Fruit fly (Drosophila melanogaster) whole organism, embryonic: ENCODE measurements around the gene Bacc.

Experiments used
- CG10274 ChIP-seq: fragments of 200-800 bp; sonication (Bioruptor generic); optimal IDR thresholded peaks from 3 replicates; lab custom pipeline; 2017; ENCODE audit warnings: missing biosample characterization, mild to moderate bottlenecking, missing genetic modification characterization
- CG11093 ChIP-seq: fragments of 200-800 bp; sonication (Bioruptor generic); IDR thresholded peaks from 3 replicates; pipeline ENCODE4 v1.3.6; 2022; ENCODE audit warnings: missing biosample characterization, missing genetic modification characterization
- CG12299 ChIP-seq: fragments of 200-800 bp; sonication (Bioruptor generic); optimal IDR thresholded peaks from 2 replicates; lab custom pipeline; 2018; ENCODE audit warnings: missing biosample characterization, mild to moderate bottlenecking, missing genetic modification characterization
- CG12391 ChIP-seq: fragments of 200-800 bp; sonication (Bioruptor generic); optimal IDR thresholded peaks from 3 replicates; lab custom pipeline; 2018; ENCODE audit warnings: missing biosample characterization, mild to moderate bottlenecking, missing genetic modification characterization, moderate library complexity
- CG13296 ChIP-seq: fragments of 200-800 bp; sonication (Bioruptor generic); optimal IDR thresholded peaks from 3 replicates; lab custom pipeline; 2018; ENCODE audit warnings: missing biosample characterization, mild to moderate bottlenecking, missing genetic modification characterization
- CG14441 ChIP-seq: fragments of 200-800 bp; sonication (Bioruptor generic); IDR thresholded peaks from 2 replicates; pipeline ENCODE4 v1.3.6; 2022; ENCODE audit warnings: missing biosample characterization, missing genetic modification characterization
- CG1529 ChIP-seq: fragments of 200-800 bp; sonication (Bioruptor generic); optimal IDR thresholded peaks from 3 replicates; lab custom pipeline; 2018; ENCODE audit warnings: missing biosample characterization, missing genetic modification characterization
- CG16813 ChIP-seq: fragments of 200-800 bp; sonication (Bioruptor generic); IDR thresholded peaks from 3 replicates; pipeline ENCODE4 v1.3.6; 2022; ENCODE audit warnings: missing biosample characterization, missing genetic modification characterization; ENCODE audit not compliant: partially characterized antibody
- CG16863 ChIP-seq: fragments of 200-800 bp; sonication (Bioruptor generic); optimal IDR thresholded peaks from 3 replicates; lab custom pipeline; 2016; ENCODE audit warnings: missing biosample characterization, missing genetic modification characterization
- CG17802 ChIP-seq: fragments of 200-800 bp; sonication (Bioruptor generic); optimal IDR thresholded peaks from 2 replicates; lab custom pipeline; 2018; ENCODE audit warnings: missing biosample characterization, mild to moderate bottlenecking, missing genetic modification characterization, moderate library complexity
- CG31224 ChIP-seq: fragments of 200-800 bp; sonication (Bioruptor generic); IDR thresholded peaks from 2 replicates; pipeline ENCODE4 v1.3.6; 2022; ENCODE audit warnings: missing biosample characterization, missing genetic modification characterization
- CG3995 ChIP-seq: fragments of 200-800 bp; sonication (Bioruptor generic); optimal IDR thresholded peaks from 3 replicates; lab custom pipeline; 2016; ENCODE audit warnings: missing biosample characterization, missing genetic modification characterization
- CG4730 ChIP-seq: fragments of 200-800 bp; sonication (Bioruptor generic); IDR thresholded peaks from 2 replicates; pipeline ENCODE4 v1.3.6; 2022; ENCODE audit warnings: missing biosample characterization, missing genetic modification characterization
- CG8089 ChIP-seq: fragments of 200-800 bp; sonication (Bioruptor generic); optimal IDR thresholded peaks from 3 replicates; lab custom pipeline; 2016; ENCODE audit warnings: missing biosample characterization, missing genetic modification characterization
- CG9727 ChIP-seq: fragments of 200-800 bp; sonication (Bioruptor generic); optimal IDR thresholded peaks from 3 replicates; lab custom pipeline; 2017; ENCODE audit warnings: missing biosample characterization, mild to moderate bottlenecking, missing genetic modification characterization
- CG9876 ChIP-seq: fragments of 200-800 bp; sonication (Bioruptor generic); optimal IDR thresholded peaks from 2 replicates; lab custom pipeline; 2016; ENCODE audit warnings: missing biosample characterization, missing genetic modification characterization
- Chrac-16 ChIP-seq: fragments of 200-800 bp; sonication (Bioruptor generic); optimal IDR thresholded peaks from 3 replicates; lab custom pipeline; 2016; ENCODE audit warnings: missing biosample characterization, missing genetic modification characterization
- Dad ChIP-seq: fragments of 200-800 bp; sonication (Bioruptor generic); optimal IDR thresholded peaks from 3 replicates; lab custom pipeline; 2016; ENCODE audit warnings: missing biosample characterization, missing genetic modification characterization
- Dll ChIP-seq: fragments of 200-800 bp; sonication (Bioruptor generic); IDR thresholded peaks from 4 replicates; pipeline ENCODE4 v1.3.6; 2022; ENCODE audit warnings: missing biosample characterization, missing genetic modification characterization; ENCODE audit not compliant: partially characterized antibody
- ERR ChIP-seq: fragments of 200-800 bp; sonication (Bioruptor generic); optimal IDR thresholded peaks from 2 replicates; lab custom pipeline; 2016; ENCODE audit warnings: missing biosample characterization, missing genetic modification characterization
- Eip74EF ChIP-seq, 2 experiments: fragments of 200-800 bp in 1 of 2; fragments of >200 bp in 1 of 2; sonication (Bioruptor generic) in 1 of 2; optimal IDR thresholded peaks; 2 replicates each; lab custom pipeline; 2017 to 2019; ENCODE audit warnings: missing biosample characterization in 2 of 2, missing genetic modification characterization in 2 of 2, mild to moderate bottlenecking in 1 of 2, moderate library complexity in 1 of 2
- MESR4 ChIP-seq: fragments of 200-800 bp; sonication (Bioruptor generic); optimal IDR thresholded peaks from 2 replicates; lab custom pipeline; 2018; ENCODE audit warnings: missing biosample characterization, mild to moderate bottlenecking, missing genetic modification characterization, moderate library complexity
- Neu2 ChIP-seq: fragments of 200-800 bp; sonication (Bioruptor generic); optimal IDR thresholded peaks from 3 replicates; lab custom pipeline; 2016; ENCODE audit warnings: missing biosample characterization, missing genetic modification characterization, borderline replicate concordance
- PHDP ChIP-seq: fragments of 200-800 bp; sonication (Bioruptor generic); optimal IDR thresholded peaks from 3 replicates; lab custom pipeline; 2018; ENCODE audit warnings: missing biosample characterization, mild to moderate bottlenecking, missing genetic modification characterization, moderate library complexity
- Ptx1 ChIP-seq: fragments of 200-800 bp; sonication (Bioruptor generic); IDR thresholded peaks from 2 replicates; pipeline ENCODE4 v1.3.6; 2022; ENCODE audit warnings: missing biosample characterization, missing genetic modification characterization
- Ravus ChIP-seq: fragments of 200-800 bp; sonication (Bioruptor generic); IDR thresholded peaks from 2 replicates; pipeline ENCODE4 v1.3.6; 2022; ENCODE audit warnings: missing biosample characterization, missing genetic modification characterization
- Sin3A ChIP-seq: fragments of >200 bp; optimal IDR thresholded peaks from 2 replicates; lab custom pipeline; 2018
- Stat92E ChIP-seq, 3 experiments: fragments of >200 bp in 2 of 3; fragments of 200-800 bp in 1 of 3; sonication (Bioruptor generic) in 1 of 3; optimal IDR thresholded peaks; 2 replicates each; lab custom pipeline; 2017 to 2019; ENCODE audit warnings: missing biosample characterization in 3 of 3, missing genetic modification characterization in 3 of 3, mild to moderate bottlenecking in 1 of 3, moderate library complexity in 1 of 3
- Xbp1 ChIP-seq: fragments of 200-800 bp; sonication (Bioruptor generic); optimal IDR thresholded peaks from 3 replicates; lab custom pipeline; 2016; ENCODE audit warnings: missing biosample characterization, mild to moderate bottlenecking, missing genetic modification characterization
- ac ChIP-seq: fragments of 200-800 bp; sonication (Bioruptor generic); optimal IDR thresholded peaks from 3 replicates; lab custom pipeline; 2017; ENCODE audit warnings: missing biosample characterization, mild to moderate bottlenecking, missing genetic modification characterization
- chn ChIP-seq: fragments of 200-800 bp; sonication (Bioruptor generic); optimal IDR thresholded peaks from 2 replicates; lab custom pipeline; 2016; ENCODE audit warnings: missing biosample characterization, missing genetic modification characterization
- dati ChIP-seq: fragments of 200-800 bp; sonication (Bioruptor generic); IDR thresholded peaks from 2 replicates; pipeline ENCODE4 v1.3.6; 2022; ENCODE audit warnings: missing biosample characterization, missing genetic modification characterization
- exex ChIP-seq: fragments of 200-800 bp; sonication (Bioruptor generic); optimal IDR thresholded peaks from 4 replicates; lab custom pipeline; 2018; ENCODE audit warnings: missing biosample characterization, mild to moderate bottlenecking, missing genetic modification characterization, moderate library complexity
- eyg ChIP-seq: fragments of 200-800 bp; sonication (Bioruptor generic); optimal IDR thresholded peaks from 3 replicates; lab custom pipeline; 2016; ENCODE audit warnings: missing biosample characterization, missing genetic modification characterization
- gce ChIP-seq: fragments of 200-800 bp; sonication (Bioruptor generic); IDR thresholded peaks from 3 replicates; pipeline ENCODE4 v1.3.6; 2022; ENCODE audit warnings: missing biosample characterization, missing genetic modification characterization
- gcm2 ChIP-seq: fragments of 200-800 bp; sonication (Bioruptor generic); optimal IDR thresholded peaks from 2 replicates; lab custom pipeline; 2016; ENCODE audit warnings: missing biosample characterization, missing genetic modification characterization
- gt ChIP-seq: fragments of 200-800 bp; sonication (Bioruptor generic); IDR thresholded peaks from 2 replicates; pipeline ENCODE4 v1.3.6; 2022; ENCODE audit warnings: missing biosample characterization, missing genetic modification characterization
- hbn ChIP-seq: fragments of 200-800 bp; sonication (Bioruptor generic); IDR thresholded peaks from 2 replicates; pipeline ENCODE4 v1.3.6; 2022; ENCODE audit warnings: missing biosample characterization, missing genetic modification characterization; ENCODE audit not compliant: partially characterized antibody
- her ChIP-seq: fragments of 200-800 bp; sonication (Bioruptor generic); optimal IDR thresholded peaks from 2 replicates; lab custom pipeline; 2016; ENCODE audit warnings: missing biosample characterization, missing genetic modification characterization
- insv ChIP-seq, 2 experiments: fragments of 200-800 bp; sonication (Bioruptor generic); optimal IDR thresholded peaks; 3 replicates each; lab custom pipeline; 2016 to 2018; ENCODE audit warnings: missing biosample characterization in 2 of 2, missing genetic modification characterization in 2 of 2
- jumu ChIP-seq: fragments of 200-800 bp; sonication (Bioruptor generic); optimal IDR thresholded peaks from 3 replicates; lab custom pipeline; 2016; ENCODE audit warnings: missing biosample characterization, missing genetic modification characterization
- mirr ChIP-seq: fragments of 200-800 bp; sonication (Bioruptor generic); optimal IDR thresholded peaks from 3 replicates; lab custom pipeline; 2018; ENCODE audit warnings: missing biosample characterization, mild to moderate bottlenecking, missing genetic modification characterization
- otp ChIP-seq: fragments of 200-800 bp; sonication (Bioruptor generic); IDR thresholded peaks from 3 replicates; pipeline ENCODE4, ENCODE4 v1.3.6; 2022; ENCODE audit warnings: missing biosample characterization, missing genetic modification characterization
- pzg ChIP-seq: fragments of 200-800 bp; sonication (Bioruptor generic); optimal IDR thresholded peaks from 3 replicates; lab custom pipeline; 2018; ENCODE audit warnings: missing biosample characterization, mild to moderate bottlenecking, missing genetic modification characterization, moderate library complexity
- sc ChIP-seq, 3 experiments: fragments of >200 bp in 2 of 3; fragments of 200-800 bp in 1 of 3; sonication (Bioruptor generic) in 1 of 3; optimal IDR thresholded peaks; 2 replicates in 2 of 3; 3 replicates in 1 of 3; lab custom pipeline; 2017; ENCODE audit warnings: mild to moderate bottlenecking in 1 of 3, missing biosample characterization in 1 of 3, missing genetic modification characterization in 1 of 3, missing genetic modification reagents in 1 of 3
- slp2 ChIP-seq: fragments of 200-800 bp; sonication (Bioruptor generic); optimal IDR thresholded peaks from 2 replicates; lab custom pipeline; 2016; ENCODE audit warnings: missing biosample characterization, missing genetic modification characterization
- twi ChIP-seq: fragments of 200-800 bp; optimal IDR thresholded peaks from 2 replicates; lab custom pipeline; 2019; ENCODE audit warnings: missing biosample characterization, mild to moderate bottlenecking, missing genetic modification characterization, moderate library complexity
- unpg ChIP-seq: fragments of 200-800 bp; sonication (Bioruptor generic); optimal IDR thresholded peaks from 3 replicates; lab custom pipeline; 2018; ENCODE audit warnings: missing biosample characterization, mild to moderate bottlenecking, missing genetic modification characterization, moderate library complexity
- wek ChIP-seq: fragments of 200-800 bp; sonication (Bioruptor generic); optimal IDR thresholded peaks from 3 replicates; lab custom pipeline; 2018; ENCODE audit warnings: missing biosample characterization, mild to moderate bottlenecking, missing genetic modification characterization, moderate library complexity

Gene Bacc

dm6 chr2L:2750337-2751084 lies 1.7 kb upstream of the Bacc start (continued):
- peak; percentile 86 for TF ChIP-seq CG13296 (GFP tag; lab: Kevin White, UChicago)
- TF ChIP-seq CG1529, result peak; percentile 57
- peak; percentile 45 for TF ChIP-seq wek (GFP tag; lab: Kevin White, UChicago)
- TF ChIP-seq chn (GFP tag; lab: Kevin White, UChicago), result peak; percentile 69
- TF ChIP-seq CG4730, result no peak
- peak; percentile 78 for TF ChIP-seq Dad (GFP tag; lab: Kevin White, UChicago)
- TF ChIP-seq Sin3A, result no peak
- peak; percentile 12 for TF ChIP-seq MESR4 (GFP tag; lab: Kevin White, UChicago)
- TF ChIP-seq Ptx1 (GFP tag; lab: Robert Waterston, UW), result no peak
- TF ChIP-seq jumu (GFP tag; lab: Kevin White, UChicago), result peak; percentile 76
- peak; percentile 70 for TF ChIP-seq Chrac-16 (GFP tag; lab: Kevin White, UChicago)
- TF ChIP-seq gce, result no peak
- peak; percentile 87 for TF ChIP-seq mirr (GFP tag; lab: Kevin White, UChicago)
- TF ChIP-seq exex (tag; lab: Kevin White, UChicago), result peak; percentile 86
- TF ChIP-seq CG8089, result peak; percentile 73
- peak; percentile 0 for TF ChIP-seq Neu2 (GFP tag; lab: Kevin White, UChicago)
- peak; percentile 74 for TF ChIP-seq Xbp1 (GFP tag; lab: Kevin White, UChicago)
- peak; percentile 82 for TF ChIP-seq CG12391
- TF ChIP-seq CG9876 (GFP tag; lab: Kevin White, UChicago), result peak; percentile 72
- peak; percentile 56 for TF ChIP-seq twi
- peak; percentile 81; the same call in 2 of the 3 replicates for TF ChIP-seq CG11093
- TF ChIP-seq CG3995 (GFP tag; lab: Kevin White, UChicago), result peak; percentile 59
- TF ChIP-seq Ravus, result no peak
- peak; percentile 51 for TF ChIP-seq CG16863
- no peak for TF ChIP-seq hbn (GFP tag; lab: Robert Waterston, UW)
- TF ChIP-seq Stat92E (GFP tag; optimal IDR thresholded peaks at IDR 0.05; lab: Kevin White, UChicago), result peak in 1 of 3 experiments; percentile 37
- no peak for TF ChIP-seq gt
- no peak for TF ChIP-seq eyg
- peak; percentile 99 for TF ChIP-seq CG10274 (GFP tag; lab: Kevin White, UChicago)
- peak; percentile 76 for TF ChIP-seq gcm2 (GFP tag; lab: Kevin White, UChicago)
- TF ChIP-seq Dll (GFP tag; lab: Robert Waterston, UW), result no peak
- TF ChIP-seq slp2, result peak; percentile 79
- peak; percentile 32 for TF ChIP-seq CG17802 (tag; lab: Kevin White, UChicago)
- no peak for TF ChIP-seq CG12299 (tag; lab: Kevin White, UChicago)
- TF ChIP-seq unpg (GFP tag; lab: Kevin White, UChicago), result peak; percentile 78
- no peak for TF ChIP-seq sc (optimal IDR thresholded peaks at IDR 0.05; lab: Kevin White, UChicago)
- peak; percentile 49 for TF ChIP-seq sc (GFP tag; optimal IDR thresholded peaks at IDR 0.05; lab: Kevin White, UChicago)
- peak; percentile 92 for TF ChIP-seq her (GFP tag; lab: Kevin White, UChicago)
- TF ChIP-seq otp, result no peak
- TF ChIP-seq insv (GFP tag; optimal IDR thresholded peaks at IDR 0.05; lab: Kevin White, UChicago), result peak in 1 of 2 experiments; percentile 29
- TF ChIP-seq CG16813 (GFP tag; lab: Robert Waterston, UW), result no peak
- TF ChIP-seq dati (GFP tag; lab: Robert Waterston, UW), result no peak
- TF ChIP-seq Eip74EF (GFP tag; optimal IDR thresholded peaks at IDR 0.05; lab: Kevin White, UChicago), result peak in 1 of 2 experiments; percentile 83
- TF ChIP-seq CG9727, result peak; percentile 81
- TF ChIP-seq ac (GFP tag; lab: Kevin White, UChicago), result peak; percentile 31
- no peak for TF ChIP-seq CG31224 (GFP tag; lab: Robert Waterston, UW)
- TF ChIP-seq CG14441, result no peak
- TF ChIP-seq PHDP (tag; lab: Kevin White, UChicago), result peak; percentile 80
- TF ChIP-seq ERR (GFP tag; lab: Kevin White, UChicago), result peak; percentile 75
- peak; percentile 22 for TF ChIP-seq pzg (GFP tag; lab: Kevin White, UChicago)
